Fruit fly (Drosophila melanogaster) whole organism, pupa: ENCODE data around the gene CG11726.

Experiments used
- CG10348 ChIP-seq: fragments of 200-800 bp; sonication (Bioruptor generic); IDR thresholded peaks from 2 replicates; pipeline ENCODE4 v1.3.6; 2022; ENCODE audit warnings: missing biosample characterization, missing genetic modification characterization
- CG12605 ChIP-seq: fragments of 200-800 bp; sonication (Bioruptor generic); IDR thresholded peaks from 2 replicates; pipeline ENCODE4 v1.3.6; 2022; ENCODE audit warnings: missing biosample characterization, missing genetic modification characterization
- CG32121 ChIP-seq: fragments of 200-800 bp; sonication (Bioruptor generic); IDR thresholded peaks from 2 replicates; pipeline ENCODE4 v1.3.6; 2022; ENCODE audit warnings: missing biosample characterization, missing genetic modification characterization
- CG8159 ChIP-seq: fragments of 200-800 bp; sonication (Bioruptor generic); optimal IDR thresholded peaks from 3 replicates; lab custom pipeline; 2018; ENCODE audit warnings: missing biosample characterization, mild to moderate bottlenecking, missing genetic modification characterization, moderate library complexity
- Ets98B ChIP-seq: fragments of 200-800 bp; sonication (Bioruptor generic); IDR thresholded peaks from 2 replicates; pipeline ENCODE4 v1.3.6; 2022; ENCODE audit warnings: missing biosample characterization, missing genetic modification characterization
- Pif1A ChIP-seq: fragments of 200-800 bp; sonication (Bioruptor generic); optimal IDR thresholded peaks from 3 replicates; lab custom pipeline; 2016; ENCODE audit warnings: missing biosample characterization, missing genetic modification characterization
- Pif1B ChIP-seq: fragments of 200-800 bp; sonication (Bioruptor generic); optimal IDR thresholded peaks from 3 replicates; lab custom pipeline; 2016; ENCODE audit warnings: missing biosample characterization, missing genetic modification characterization
- Snoo ChIP-seq: fragments of 200-800 bp; sonication (Bioruptor generic); optimal IDR thresholded peaks from 3 replicates; lab custom pipeline; 2017; ENCODE audit warnings: missing biosample characterization, mild to moderate bottlenecking, missing genetic modification characterization, inconsistent platforms
- fd96Ca ChIP-seq: fragments of 200-800 bp; sonication (Bioruptor generic); IDR thresholded peaks from 3 replicates; pipeline ENCODE4 v1.3.6; 2022; ENCODE audit warnings: missing biosample characterization, missing genetic modification characterization

DNA sequence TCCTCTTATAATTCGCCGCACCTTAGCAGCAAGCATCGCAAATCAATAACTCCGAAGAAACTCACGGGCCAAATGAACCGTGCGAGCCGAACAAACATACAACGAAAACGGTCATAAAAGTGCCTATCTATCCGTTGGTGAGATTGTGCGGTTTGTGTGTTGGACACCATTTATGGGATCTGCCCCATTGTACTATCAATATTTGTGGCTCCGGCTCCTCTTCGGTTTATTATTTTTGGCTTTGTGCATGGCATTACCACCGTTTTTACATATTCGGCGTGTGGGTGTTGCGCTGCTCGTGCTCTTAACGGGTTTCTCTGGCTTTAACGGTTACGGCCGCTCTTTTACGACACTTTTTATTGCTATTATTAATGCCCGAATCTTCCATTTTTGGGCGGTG, 24.9 kb downstream of the CG11726 start:
- TF ChIP-seq CG12605 (GFP tag; lab: Robert Waterston, UW) (no peak), Snoo (tag; lab: Kevin White, UChicago) (no peak), CG8159 (tag; lab: Kevin White, UChicago) (no peak), Pif1A (GFP tag; lab: Kevin White, UChicago) (no peak), CG10348 (no peak), fd96Ca (GFP tag; lab: Robert Waterston, UW) (no peak), CG32121 (GFP tag; lab: Robert Waterston, UW) (no peak), Pif1B (no peak), Ets98B (GFP tag; lab: Robert Waterston, UW) (no peak)
